Fruit fly (Drosophila melanogaster) whole organism, embryonic: ENCODE measurements around the gene mRpL32.

ENCODE experiments used
- BEAF-32 ChIP-seq: fragments of 200-800 bp; sonication (Bioruptor generic); optimal IDR thresholded peaks from 3 replicates; lab custom pipeline; 2017; ENCODE audit warnings: missing biosample characterization, missing genetic modification characterization, mild to moderate bottlenecking, moderate library complexity, missing genetic modification reagents
- Bgb ChIP-seq: fragments of 200-800 bp; sonication (Bioruptor generic); IDR thresholded peaks from 2 replicates; pipeline ENCODE4 v1.3.6; 2022; ENCODE audit warnings: missing biosample characterization, missing genetic modification characterization; ENCODE audit not compliant: partially characterized antibody
- CG12071 ChIP-seq: fragments of 200-800 bp; sonication (Bioruptor generic); optimal IDR thresholded peaks from 3 replicates; lab custom pipeline; 2018; ENCODE audit warnings: missing biosample characterization, mild to moderate bottlenecking, missing genetic modification characterization
- CG12659 ChIP-seq: fragments of 200-800 bp; sonication (Bioruptor generic); optimal IDR thresholded peaks from 3 replicates; lab custom pipeline; 2017; ENCODE audit warnings: mild to moderate bottlenecking, missing biosample characterization, missing genetic modification reagents, missing genetic modification characterization
- CG13287 ChIP-seq: fragments of 200-800 bp; sonication (Bioruptor generic); IDR thresholded peaks from 2 replicates; pipeline ENCODE4 v1.3.6; 2022; ENCODE audit warnings: missing biosample characterization, missing genetic modification characterization; ENCODE audit not compliant: partially characterized antibody
- CG13296 ChIP-seq: fragments of 200-800 bp; sonication (Bioruptor generic); optimal IDR thresholded peaks from 3 replicates; lab custom pipeline; 2018; ENCODE audit warnings: missing biosample characterization, mild to moderate bottlenecking, missing genetic modification characterization
- CG13424 ChIP-seq: fragments of 200-800 bp; sonication (Bioruptor generic); optimal IDR thresholded peaks from 2 replicates; lab custom pipeline; 2019; ENCODE audit warnings: missing biosample characterization, mild to moderate bottlenecking, missing genetic modification characterization, moderate library complexity
- CG14860 ChIP-seq: fragments of 200-800 bp; sonication (Bioruptor generic); IDR thresholded peaks from 3 replicates; pipeline ENCODE4 v1.3.6; 2022; ENCODE audit warnings: missing biosample characterization, missing genetic modification characterization; ENCODE audit not compliant: partially characterized antibody
- CG15514 ChIP-seq: fragments of 200-800 bp; sonication (Bioruptor generic); optimal IDR thresholded peaks from 3 replicates; lab custom pipeline; 2017; ENCODE audit warnings: missing biosample characterization, missing genetic modification characterization, mild to moderate bottlenecking, moderate library complexity, missing genetic modification reagents
- CG16813 ChIP-seq: fragments of 200-800 bp; sonication (Bioruptor generic); IDR thresholded peaks from 3 replicates; pipeline ENCODE4 v1.3.6; 2022; ENCODE audit warnings: missing biosample characterization, missing genetic modification characterization; ENCODE audit not compliant: partially characterized antibody
- CG17829 ChIP-seq: fragments of 200-800 bp; optimal IDR thresholded peaks from 2 replicates; lab custom pipeline; 2019; ENCODE audit warnings: missing biosample characterization, mild to moderate bottlenecking, missing genetic modification characterization, moderate library complexity
- CG2116 ChIP-seq: fragments of 200-800 bp; sonication (Bioruptor generic); optimal IDR thresholded peaks from 3 replicates; lab custom pipeline; 2018; ENCODE audit warnings: missing biosample characterization, mild to moderate bottlenecking, missing genetic modification characterization
- CG2129 ChIP-seq: fragments of 200-800 bp; sonication (Bioruptor generic); IDR thresholded peaks from 2 replicates; pipeline ENCODE4 v1.3.6; 2022; ENCODE audit warnings: missing biosample characterization, missing genetic modification characterization; ENCODE audit not compliant: partially characterized antibody
- CG3995 ChIP-seq: fragments of 200-800 bp; sonication (Bioruptor generic); optimal IDR thresholded peaks from 3 replicates; lab custom pipeline; 2016; ENCODE audit warnings: missing biosample characterization, missing genetic modification characterization
- CG4617 ChIP-seq: fragments of 200-800 bp; sonication (Bioruptor generic); optimal IDR thresholded peaks from 3 replicates; lab custom pipeline; 2016; ENCODE audit warnings: missing biosample characterization, missing genetic modification characterization, borderline replicate concordance
- CG7928 ChIP-seq: fragments of 200-800 bp; sonication (Bioruptor generic); optimal IDR thresholded peaks from 2 replicates; lab custom pipeline; 2017; ENCODE audit warnings: missing biosample characterization, mild to moderate bottlenecking, missing genetic modification characterization
- CG9727 ChIP-seq: fragments of 200-800 bp; sonication (Bioruptor generic); optimal IDR thresholded peaks from 3 replicates; lab custom pipeline; 2017; ENCODE audit warnings: missing biosample characterization, mild to moderate bottlenecking, missing genetic modification characterization
- CG9797 ChIP-seq: fragments of 200-800 bp; sonication (Bioruptor generic); optimal IDR thresholded peaks from 3 replicates; lab custom pipeline; 2018; ENCODE audit warnings: missing biosample characterization, mild to moderate bottlenecking, missing genetic modification characterization
- Elba2 ChIP-seq: fragments of 200-800 bp; sonication (Bioruptor generic); optimal IDR thresholded peaks from 3 replicates; lab custom pipeline; 2016; ENCODE audit warnings: missing biosample characterization, missing genetic modification characterization
- HLH4C ChIP-seq: fragments of 200-800 bp; sonication (Bioruptor generic); IDR thresholded peaks from 3 replicates; pipeline ENCODE4 v1.3.6; 2022; ENCODE audit warnings: missing biosample characterization, missing genetic modification characterization; ENCODE audit not compliant: partially characterized antibody
- HmgZ ChIP-seq: fragments of 200-800 bp; sonication (Bioruptor generic); optimal IDR thresholded peaks from 2 replicates; lab custom pipeline; 2018; ENCODE audit warnings: missing biosample characterization, mild to moderate bottlenecking, missing genetic modification characterization
- MBD-R2 ChIP-seq: fragments of 200-800 bp; sonication (Bioruptor generic); IDR thresholded peaks from 2 replicates; pipeline ENCODE4 v1.3.6; 2022; ENCODE audit warnings: missing biosample characterization, missing genetic modification characterization
- Meics ChIP-seq: fragments of 200-800 bp; sonication (Bioruptor generic); optimal IDR thresholded peaks from 2 replicates; lab custom pipeline; 2017; ENCODE audit warnings: missing biosample characterization, mild to moderate bottlenecking, missing genetic modification characterization
- Neu2 ChIP-seq: fragments of 200-800 bp; sonication (Bioruptor generic); optimal IDR thresholded peaks from 3 replicates; lab custom pipeline; 2016; ENCODE audit warnings: missing biosample characterization, missing genetic modification characterization, borderline replicate concordance
- Sry-δ ChIP-seq: fragments of 200-800 bp; sonication (Bioruptor generic); optimal IDR thresholded peaks from 2 replicates; lab custom pipeline; 2016; ENCODE audit warnings: missing biosample characterization, missing genetic modification characterization
- ash1 ChIP-seq: fragments of 200-800 bp; sonication (Bioruptor generic); optimal IDR thresholded peaks from 2 replicates; lab custom pipeline; 2018; ENCODE audit warnings: missing biosample characterization, mild to moderate bottlenecking, missing genetic modification characterization
- chinmo ChIP-seq: fragments of 200-800 bp; sonication (Bioruptor generic); IDR thresholded peaks from 4 replicates; pipeline ENCODE4 v1.3.6; 2022; ENCODE audit warnings: missing biosample characterization, missing genetic modification characterization; ENCODE audit not compliant: partially characterized antibody
- chn ChIP-seq: fragments of 200-800 bp; sonication (Bioruptor generic); optimal IDR thresholded peaks from 2 replicates; lab custom pipeline; 2016; ENCODE audit warnings: missing biosample characterization, missing genetic modification characterization
- gro ChIP-seq: fragments of 200-800 bp; sonication (Bioruptor generic); optimal IDR thresholded peaks from 2 replicates; lab custom pipeline; 2016; ENCODE audit warnings: missing biosample characterization, missing genetic modification characterization
- gsb-n ChIP-seq: fragments of 200-800 bp; sonication (Bioruptor generic); optimal IDR thresholded peaks from 3 replicates; lab custom pipeline; 2018; ENCODE audit warnings: missing biosample characterization, mild to moderate bottlenecking, missing genetic modification characterization
- inv ChIP-seq: fragments of 200-800 bp; sonication (Bioruptor generic); IDR thresholded peaks from 2 replicates; pipeline ENCODE4 v1.3.6; 2022; ENCODE audit warnings: missing biosample characterization, missing genetic modification characterization; ENCODE audit not compliant: partially characterized antibody
- kah ChIP-seq: fragments of 200-800 bp; sonication (Bioruptor generic); optimal IDR thresholded peaks from 2 replicates; lab custom pipeline; 2018; ENCODE audit warnings: missing biosample characterization, mild to moderate bottlenecking, missing genetic modification characterization
- knrl ChIP-seq: fragments of 200-800 bp; sonication (Bioruptor generic); IDR thresholded peaks from 3 replicates; pipeline ENCODE4 v1.3.6; 2022; ENCODE audit warnings: missing biosample characterization, missing genetic modification characterization; ENCODE audit not compliant: partially characterized antibody
- lola ChIP-seq, 3 experiments: fragments of >200 bp in 2 of 3; fragments of 200-800 bp in 1 of 3; sonication (Bioruptor generic) in 1 of 3; optimal IDR thresholded peaks; 2 replicates each; lab custom pipeline; 2017 to 2019; ENCODE audit warnings: missing biosample characterization in 3 of 3, missing genetic modification characterization in 3 of 3, mild to moderate bottlenecking in 1 of 3, moderate library complexity in 1 of 3
- luna ChIP-seq: fragments of 200-800 bp; sonication (Bioruptor generic); optimal IDR thresholded peaks from 2 replicates; lab custom pipeline; 2016; ENCODE audit warnings: missing biosample characterization, missing genetic modification characterization
- mld ChIP-seq: fragments of 200-800 bp; sonication (Bioruptor generic); IDR thresholded peaks from 3 replicates; pipeline ENCODE4 v1.3.6; 2022; ENCODE audit warnings: missing biosample characterization, missing genetic modification characterization; ENCODE audit not compliant: partially characterized antibody
- nom ChIP-seq: fragments of 200-800 bp; sonication (Bioruptor generic); optimal IDR thresholded peaks from 2 replicates; lab custom pipeline; 2017; ENCODE audit warnings: missing biosample characterization, missing genetic modification characterization, mild to moderate bottlenecking, moderate library complexity, missing genetic modification reagents
- psq ChIP-seq: fragments of 200-800 bp; sonication (Bioruptor generic); optimal IDR thresholded peaks from 2 replicates; lab custom pipeline; 2017; ENCODE audit warnings: missing biosample characterization, missing genetic modification characterization
- row ChIP-seq: fragments of 200-800 bp; sonication (Bioruptor generic); IDR thresholded peaks from 3 replicates; pipeline ENCODE4 v1.3.6; 2022; ENCODE audit warnings: missing biosample characterization, missing genetic modification characterization
- scrt ChIP-seq: fragments of 200-800 bp; sonication (Bioruptor generic); optimal IDR thresholded peaks from 2 replicates; lab custom pipeline; 2018; ENCODE audit warnings: missing biosample characterization, mild to moderate bottlenecking, missing genetic modification characterization, moderate library complexity
- sens ChIP-seq: fragments of 200-800 bp; sonication (Bioruptor generic); peaks from one replicate; lab custom pipeline; 2016; ENCODE audit warnings: missing biosample characterization, missing genetic modification characterization
- shn ChIP-seq: fragments of 200-800 bp; sonication (Bioruptor generic); optimal IDR thresholded peaks from 3 replicates; lab custom pipeline; 2016; ENCODE audit warnings: missing biosample characterization, missing genetic modification characterization
- sna ChIP-seq: fragments of 200-800 bp; sonication (Bioruptor generic); IDR thresholded peaks from 2 replicates; pipeline ENCODE4 v1.3.6; 2022; ENCODE audit warnings: missing biosample characterization, missing genetic modification characterization; ENCODE audit not compliant: partially characterized antibody
- stwl ChIP-seq: fragments of 200-800 bp; sonication (Bioruptor generic); optimal IDR thresholded peaks from 3 replicates; lab custom pipeline; 2018; ENCODE audit warnings: missing biosample characterization, mild to moderate bottlenecking, missing genetic modification characterization, moderate library complexity
- sug ChIP-seq: fragments of 200-800 bp; optimal IDR thresholded peaks from 2 replicates; lab custom pipeline; 2019; ENCODE audit warnings: missing biosample characterization, mild to moderate bottlenecking, missing genetic modification characterization, moderate library complexity
- trem ChIP-seq: fragments of 200-800 bp; optimal IDR thresholded peaks from 3 replicates; lab custom pipeline; 2019; ENCODE audit warnings: missing biosample characterization, mild to moderate bottlenecking, missing genetic modification characterization, moderate library complexity
- twi ChIP-seq: fragments of 200-800 bp; optimal IDR thresholded peaks from 2 replicates; lab custom pipeline; 2019; ENCODE audit warnings: missing biosample characterization, mild to moderate bottlenecking, missing genetic modification characterization, moderate library complexity
- unc-4 ChIP-seq: fragments of 200-800 bp; sonication (Bioruptor generic); IDR thresholded peaks from 2 replicates; pipeline ENCODE4 v1.3.6; 2022; ENCODE audit warnings: missing biosample characterization, missing genetic modification characterization; ENCODE audit not compliant: partially characterized antibody

The mRpL32 gene

dm6 chr3R:31254808-31255207 lies 2.1 kb downstream of the mRpL32 start, which contains the start of the genes CG1750 and spn-F (continued):
- TF ChIP-seq BEAF-32: peak; percentile 82
- peak; percentile 45 for TF ChIP-seq CG2116 (GFP tag; lab: Kevin White, UChicago)
- peak; percentile 64 for TF ChIP-seq CG4617 (GFP tag; lab: Kevin White, UChicago)
- peak; percentile 75 for TF ChIP-seq CG9797
- TF ChIP-seq stwl (tag; lab: Kevin White, UChicago): peak; percentile 64
- peak; percentile 84 for TF ChIP-seq CG3995
- no peak for TF ChIP-seq CG9727 (GFP tag; lab: Kevin White, UChicago)
- TF ChIP-seq Bgb (GFP tag; lab: Robert Waterston, UW): peak; percentile 56
- no peak for TF ChIP-seq chn (GFP tag; lab: Kevin White, UChicago)
- no peak for TF ChIP-seq twi (tag; lab: Kevin White, UChicago)
- TF ChIP-seq CG17829 (tag; lab: Kevin White, UChicago): peak; percentile 28
- TF ChIP-seq trem (tag; lab: Kevin White, UChicago): peak; percentile 62
- peak; percentile 30 for TF ChIP-seq CG12659
- peak; percentile 82 for TF ChIP-seq MBD-R2
- peak; percentile 75 for TF ChIP-seq row (GFP tag; lab: Robert Waterston, UW)
- peak; percentile 60 for TF ChIP-seq sens (GFP tag; lab: Kevin White, UChicago)
- TF ChIP-seq CG12071: no peak
- 0 out of 3 replicates have a peak, but pooled peaks have one; percentile 22 for TF ChIP-seq mld (GFP tag; lab: Robert Waterston, UW)
- no peak for TF ChIP-seq Meics (GFP tag; lab: Kevin White, UChicago)
- TF ChIP-seq CG14860 (GFP tag; lab: Robert Waterston, UW): peak; percentile 49; the same call in 2 of the 3 replicates
- TF ChIP-seq nom: no peak
- TF ChIP-seq CG13424 (tag; lab: Kevin White, UChicago): peak; percentile 20
- peak; percentile 75 for TF ChIP-seq Sry-δ
- peak; percentile 23 for TF ChIP-seq CG15514 (GFP tag; lab: Kevin White, UChicago)
- peak; percentile 13 for TF ChIP-seq sug (tag; lab: Kevin White, UChicago)
- TF ChIP-seq CG7928 (GFP tag; lab: Kevin White, UChicago): no peak
- TF ChIP-seq inv (GFP tag; lab: Robert Waterston, UW): peak; percentile 56
- TF ChIP-seq gro (GFP tag; lab: Kevin White, UChicago): peak; percentile 5
- TF ChIP-seq luna (GFP tag; lab: Kevin White, UChicago): no peak
- no peak for TF ChIP-seq ash1 (GFP tag; lab: Kevin White, UChicago)
- TF ChIP-seq CG13287 (GFP tag; lab: Robert Waterston, UW): peak; percentile 82
- peak; percentile 39 for TF ChIP-seq HmgZ (tag; lab: Kevin White, UChicago)
- TF ChIP-seq sna: peak; percentile 85
- TF ChIP-seq HLH4C (GFP tag; lab: Robert Waterston, UW): 0 out of 3 replicates have a peak, but pooled peaks have one; percentile 30
- TF ChIP-seq CG2129 (GFP tag; lab: Robert Waterston, UW): peak; percentile 56; the same call in 1 of the 2 replicates
- 0 out of 4 replicates have a peak, but pooled peaks have one; percentile 60 for TF ChIP-seq chinmo
- peak; percentile 59 for TF ChIP-seq CG16813 (GFP tag; lab: Robert Waterston, UW)
- peak; percentile 54 for TF ChIP-seq gsb-n (tag; lab: Kevin White, UChicago)
- TF ChIP-seq Elba2 (GFP tag; lab: Kevin White, UChicago): peak; percentile 66
- TF ChIP-seq kah: peak; percentile 2
- TF ChIP-seq scrt: peak; percentile 91
- no peak for TF ChIP-seq Neu2 (GFP tag; lab: Kevin White, UChicago)
- peak; percentile 74 for TF ChIP-seq unc-4 (GFP tag; lab: Robert Waterston, UW)
- no peak for TF ChIP-seq shn (GFP tag; lab: Kevin White, UChicago)
- TF ChIP-seq lola (GFP tag; optimal IDR thresholded peaks at IDR 0.05; lab: Kevin White, UChicago): peak in 1 of 3 experiments; percentile 1
- peak; percentile 71; the same call in 2 of the 3 replicates for TF ChIP-seq knrl (GFP tag; lab: Robert Waterston, UW)
- TF ChIP-seq CG13296: no peak
- no peak for TF ChIP-seq psq (GFP tag; lab: Kevin White, UChicago)
